Fruit fly (Drosophila melanogaster) whole organism, prepupa: ENCODE data around the gene CG13318.

Experiments
- CG10631 ChIP-seq: fragments of 200-800 bp; sonication (Bioruptor generic); optimal IDR thresholded peaks from 2 replicates; lab custom pipeline; 2016; ENCODE audit warnings: missing biosample characterization, missing genetic modification characterization
- CG10669 ChIP-seq: fragments of 200-800 bp; sonication (Bioruptor generic); optimal IDR thresholded peaks from 3 replicates; lab custom pipeline; 2018; ENCODE audit warnings: missing biosample characterization, mild to moderate bottlenecking, missing genetic modification characterization, moderate library complexity
- CG1621 ChIP-seq: fragments of 200-800 bp; sonication (Bioruptor generic); optimal IDR thresholded peaks from 3 replicates; lab custom pipeline; 2018; ENCODE audit warnings: missing biosample characterization, mild to moderate bottlenecking, missing genetic modification characterization
- CG16779 ChIP-seq: fragments of 200-800 bp; sonication (Bioruptor generic); optimal IDR thresholded peaks from 3 replicates; lab custom pipeline; 2017; ENCODE audit warnings: missing biosample characterization, mild to moderate bottlenecking, missing genetic modification characterization
- CG3032 ChIP-seq: fragments of 200-800 bp; optimal IDR thresholded peaks from 2 replicates; lab custom pipeline; 2019; ENCODE audit warnings: missing biosample characterization, mild to moderate bottlenecking, missing genetic modification characterization, moderate library complexity
- CG31627 ChIP-seq: fragments of 200-800 bp; sonication (Bioruptor generic); optimal IDR thresholded peaks from 3 replicates; lab custom pipeline; 2016; ENCODE audit warnings: missing biosample characterization, missing genetic modification characterization
- CG32006 ChIP-seq: fragments of 200-800 bp; sonication (Bioruptor generic); optimal IDR thresholded peaks from 3 replicates; lab custom pipeline; 2017; ENCODE audit warnings: missing biosample characterization, mild to moderate bottlenecking, missing genetic modification characterization
- CG34406 ChIP-seq: fragments of 200-800 bp; sonication (Bioruptor generic); optimal IDR thresholded peaks from 3 replicates; lab custom pipeline; 2016; ENCODE audit warnings: missing biosample characterization, missing genetic modification characterization
- CG4318 ChIP-seq: fragments of 200-800 bp; sonication (Bioruptor generic); optimal IDR thresholded peaks from 3 replicates; lab custom pipeline; 2017; ENCODE audit warnings: missing biosample characterization, mild to moderate bottlenecking, missing genetic modification characterization
- CG6163 ChIP-seq: fragments of 200-800 bp; sonication (Bioruptor generic); IDR thresholded peaks from 3 replicates; pipeline ENCODE4 v1.3.6; 2022; ENCODE audit warnings: missing biosample characterization, missing genetic modification characterization
- CG6276 ChIP-seq: fragments of 200-800 bp; sonication (Bioruptor generic); optimal IDR thresholded peaks from 2 replicates; lab custom pipeline; 2017; ENCODE audit warnings: missing biosample characterization, mild to moderate bottlenecking, missing genetic modification characterization
- CG6792 ChIP-seq: fragments of 200-800 bp; sonication (Bioruptor generic); optimal IDR thresholded peaks from 3 replicates; lab custom pipeline; 2016; ENCODE audit warnings: missing biosample characterization, missing genetic modification characterization
- CG6808 ChIP-seq: fragments of 200-800 bp; sonication (Bioruptor generic); optimal IDR thresholded peaks from 3 replicates; lab custom pipeline; 2017; ENCODE audit warnings: missing biosample characterization, missing genetic modification characterization, mild to moderate bottlenecking, moderate library complexity, missing genetic modification reagents
- CG6854 ChIP-seq: fragments of 200-800 bp; sonication (Bioruptor generic); optimal IDR thresholded peaks from 2 replicates; lab custom pipeline; 2017; ENCODE audit warnings: missing biosample characterization, mild to moderate bottlenecking, missing genetic modification characterization
- CG7368 ChIP-seq: fragments of 200-800 bp; sonication (Bioruptor generic); optimal IDR thresholded peaks from 3 replicates; lab custom pipeline; 2016; ENCODE audit warnings: missing biosample characterization, missing genetic modification characterization
- CG8119 ChIP-seq: fragments of 200-800 bp; sonication (Bioruptor generic); IDR thresholded peaks from 3 replicates; pipeline ENCODE4 v1.3.6; 2022; ENCODE audit warnings: missing biosample characterization, missing genetic modification characterization
- CG8319 ChIP-seq: fragments of 200-800 bp; sonication (Bioruptor generic); optimal IDR thresholded peaks from 3 replicates; lab custom pipeline; 2016; ENCODE audit warnings: missing biosample characterization, missing genetic modification characterization
- CG8632 ChIP-seq: fragments of 200-800 bp; sonication (Bioruptor generic); optimal IDR thresholded peaks from 3 replicates; lab custom pipeline; 2016; ENCODE audit warnings: missing biosample characterization, missing genetic modification characterization
- CG9139 ChIP-seq: fragments of 200-800 bp; sonication (Bioruptor generic); optimal IDR thresholded peaks from 3 replicates; lab custom pipeline; 2017; ENCODE audit warnings: missing biosample characterization, mild to moderate bottlenecking, missing genetic modification characterization
- Eip78C ChIP-seq: fragments of 200-800 bp; sonication (Bioruptor generic); peaks from one replicate; lab custom pipeline; 2016; ENCODE audit warnings: missing biosample characterization, missing genetic modification characterization
- Eip93F ChIP-seq: fragments of 200-800 bp; sonication (Bioruptor generic); optimal IDR thresholded peaks from 2 replicates; lab custom pipeline; 2016; ENCODE audit warnings: missing biosample characterization, mild to moderate bottlenecking, missing genetic modification characterization
- Ets96B ChIP-seq: fragments of 200-800 bp; optimal IDR thresholded peaks from 2 replicates; lab custom pipeline; 2019; ENCODE audit warnings: missing biosample characterization, mild to moderate bottlenecking, missing genetic modification characterization, moderate library complexity
- Hr38 ChIP-seq: sonication (Bioruptor generic); optimal IDR thresholded peaks from 2 replicates; lab custom pipeline; 2016; ENCODE audit warnings: missing biosample characterization, missing genetic modification characterization
- Hr39 ChIP-seq: fragments of 200-800 bp; sonication (Bioruptor generic); optimal IDR thresholded peaks from 2 replicates; lab custom pipeline; 2016; ENCODE audit warnings: missing biosample characterization, missing genetic modification characterization
- Hr4 ChIP-seq: fragments of 200-800 bp; sonication (Bioruptor generic); optimal IDR thresholded peaks from 3 replicates; lab custom pipeline; 2016; ENCODE audit warnings: missing biosample characterization, missing genetic modification characterization
- Lpt ChIP-seq: fragments of 200-800 bp; sonication (Bioruptor generic); optimal IDR thresholded peaks from 3 replicates; lab custom pipeline; 2016; ENCODE audit warnings: missing biosample characterization, missing genetic modification characterization
- Met ChIP-seq: fragments of 200-800 bp; sonication (Bioruptor generic); optimal IDR thresholded peaks from 3 replicates; lab custom pipeline; 2016; ENCODE audit warnings: missing biosample characterization, missing genetic modification characterization
- Sox102F ChIP-seq: fragments of 200-800 bp; sonication (Bioruptor generic); optimal IDR thresholded peaks from 2 replicates; lab custom pipeline; 2016; ENCODE audit warnings: missing biosample characterization, mild to moderate bottlenecking, missing genetic modification characterization
- Sox14 ChIP-seq: fragments of 200-800 bp; sonication (Bioruptor generic); optimal IDR thresholded peaks from 3 replicates; lab custom pipeline; 2016; ENCODE audit warnings: missing biosample characterization, missing genetic modification characterization
- Sox15 ChIP-seq: fragments of 200-800 bp; sonication (Bioruptor generic); optimal IDR thresholded peaks from 3 replicates; lab custom pipeline; 2016; ENCODE audit warnings: missing biosample characterization, missing genetic modification characterization
- achi ChIP-seq: fragments of 200-800 bp; sonication (Bioruptor generic); optimal IDR thresholded peaks from 3 replicates; lab custom pipeline; 2016; ENCODE audit warnings: missing biosample characterization, missing genetic modification characterization
- acj6 ChIP-seq: fragments of 200-800 bp; sonication (Bioruptor generic); optimal IDR thresholded peaks from 3 replicates; lab custom pipeline; 2016; ENCODE audit warnings: missing biosample characterization, missing genetic modification characterization
- cyc ChIP-seq: fragments of 200-800 bp; sonication (Bioruptor generic); optimal IDR thresholded peaks from 3 replicates; lab custom pipeline; 2016; ENCODE audit warnings: missing biosample characterization, missing genetic modification characterization
- dac ChIP-seq: fragments of 200-800 bp; sonication (Bioruptor generic); optimal IDR thresholded peaks from 2 replicates; lab custom pipeline; 2017; ENCODE audit warnings: missing biosample characterization, mild to moderate bottlenecking, missing genetic modification characterization
- dsx ChIP-seq: fragments of 200-800 bp; optimal IDR thresholded peaks from 3 replicates; lab custom pipeline; 2019; ENCODE audit warnings: missing biosample characterization, mild to moderate bottlenecking, missing genetic modification characterization, moderate library complexity; ENCODE audit not compliant: poor library complexity, severe bottlenecking
- eg ChIP-seq: fragments of 200-800 bp; sonication (Bioruptor generic); IDR thresholded peaks from 3 replicates; pipeline ENCODE4 v1.3.6; 2022; ENCODE audit warnings: missing biosample characterization, missing genetic modification characterization
- fd59A ChIP-seq: fragments of 200-800 bp; sonication (Bioruptor generic); optimal IDR thresholded peaks from 2 replicates; lab custom pipeline; 2017; ENCODE audit warnings: missing biosample characterization, mild to moderate bottlenecking, missing genetic modification characterization, missing genetic modification reagents
- fd85E ChIP-seq: fragments of 200-800 bp; sonication (Bioruptor generic); optimal IDR thresholded peaks from 3 replicates; lab custom pipeline; 2016; ENCODE audit warnings: missing biosample characterization, missing genetic modification characterization
- fkh ChIP-seq: fragments of 200-800 bp; sonication (Bioruptor generic); optimal IDR thresholded peaks from 3 replicates; lab custom pipeline; 2017; ENCODE audit warnings: missing biosample characterization, mild to moderate bottlenecking, missing genetic modification characterization, moderate library complexity
- lz ChIP-seq: fragments of 200-800 bp; sonication (Bioruptor generic); optimal IDR thresholded peaks from 3 replicates; lab custom pipeline; 2016; ENCODE audit warnings: missing biosample characterization, missing genetic modification characterization
- net ChIP-seq: fragments of 200-800 bp; sonication (Bioruptor generic); optimal IDR thresholded peaks from 3 replicates; lab custom pipeline; 2016; ENCODE audit warnings: missing biosample characterization, missing genetic modification characterization
- pdm3 ChIP-seq: fragments of 200-800 bp; sonication (Bioruptor generic); optimal IDR thresholded peaks from 3 replicates; lab custom pipeline; 2016; ENCODE audit warnings: missing biosample characterization, missing genetic modification characterization
- salr ChIP-seq, 2 experiments: fragments of 200-800 bp; sonication (Bioruptor generic); optimal IDR thresholded peaks; 3 replicates each; lab custom pipeline; 2016 to 2018; ENCODE audit warnings: missing biosample characterization in 2 of 2, missing genetic modification characterization in 2 of 2, mild to moderate bottlenecking in 1 of 2
- spab ChIP-seq: fragments of 200-800 bp; sonication (Bioruptor generic); optimal IDR thresholded peaks from 2 replicates; lab custom pipeline; 2017; ENCODE audit warnings: missing biosample characterization, mild to moderate bottlenecking, missing genetic modification characterization, missing genetic modification reagents
- topi ChIP-seq: fragments of 200-800 bp; sonication (Bioruptor generic); optimal IDR thresholded peaks from 3 replicates; lab custom pipeline; 2016; ENCODE audit warnings: missing biosample characterization, missing genetic modification characterization
- vri ChIP-seq: fragments of 200-800 bp; sonication (Bioruptor generic); optimal IDR thresholded peaks from 3 replicates; lab custom pipeline; 2016; ENCODE audit warnings: missing biosample characterization, mild to moderate bottlenecking, missing genetic modification characterization

CG13318 gene

DNA sequence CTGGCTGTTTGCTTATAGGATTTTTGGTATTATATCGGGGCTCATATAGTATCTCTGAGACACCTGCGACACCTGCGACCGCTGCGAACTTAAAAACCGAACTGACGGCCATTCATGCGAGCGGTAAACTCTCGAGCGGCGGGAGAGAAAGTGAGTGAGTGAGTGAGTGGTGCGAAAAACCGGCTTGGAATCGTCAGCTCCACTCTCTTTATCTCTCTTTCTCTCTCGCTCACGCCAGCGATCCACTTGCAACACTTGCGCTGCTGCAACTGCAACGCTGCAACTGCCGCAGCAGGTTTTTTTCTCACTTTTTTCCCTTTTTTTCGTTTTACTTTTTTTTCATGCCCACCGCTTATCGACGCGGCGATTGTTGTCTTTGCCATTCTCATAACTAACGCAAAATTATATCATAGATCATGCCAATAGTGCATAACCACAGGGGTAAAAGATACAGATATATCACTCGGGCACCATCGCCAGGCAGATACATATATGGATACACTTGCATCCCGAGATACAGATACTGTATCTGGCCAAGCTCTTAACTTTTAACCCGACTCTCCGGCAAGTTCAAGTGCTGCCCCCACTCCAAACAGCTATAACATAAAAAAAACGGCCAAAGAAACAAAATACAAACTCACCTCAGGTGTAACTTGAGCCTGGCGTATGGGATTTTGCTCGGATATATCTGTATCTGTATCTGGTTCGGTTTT, 20.1 kb upstream of the CG13318 start (continued):
- no peak for TF ChIP-seq CG4318 (GFP tag; lab: Kevin White, UChicago)
- TF ChIP-seq salr (GFP tag; optimal IDR thresholded peaks at IDR 0.05; lab: Kevin White, UChicago), result no peak
- peak; percentile 9 for TF ChIP-seq dac
- TF ChIP-seq CG6854 (GFP tag; lab: Kevin White, UChicago), result peak; percentile 82
- TF ChIP-seq CG16779 (tag; lab: Kevin White, UChicago), result peak; percentile 63
- TF ChIP-seq CG7368 (GFP tag; lab: Kevin White, UChicago), result no peak
- TF ChIP-seq CG8632 (GFP tag; lab: Kevin White, UChicago), result no peak
- peak; percentile 57 for TF ChIP-seq net (GFP tag; lab: Kevin White, UChicago)
- TF ChIP-seq CG8319 (GFP tag; lab: Kevin White, UChicago), result no peak

DNA sequence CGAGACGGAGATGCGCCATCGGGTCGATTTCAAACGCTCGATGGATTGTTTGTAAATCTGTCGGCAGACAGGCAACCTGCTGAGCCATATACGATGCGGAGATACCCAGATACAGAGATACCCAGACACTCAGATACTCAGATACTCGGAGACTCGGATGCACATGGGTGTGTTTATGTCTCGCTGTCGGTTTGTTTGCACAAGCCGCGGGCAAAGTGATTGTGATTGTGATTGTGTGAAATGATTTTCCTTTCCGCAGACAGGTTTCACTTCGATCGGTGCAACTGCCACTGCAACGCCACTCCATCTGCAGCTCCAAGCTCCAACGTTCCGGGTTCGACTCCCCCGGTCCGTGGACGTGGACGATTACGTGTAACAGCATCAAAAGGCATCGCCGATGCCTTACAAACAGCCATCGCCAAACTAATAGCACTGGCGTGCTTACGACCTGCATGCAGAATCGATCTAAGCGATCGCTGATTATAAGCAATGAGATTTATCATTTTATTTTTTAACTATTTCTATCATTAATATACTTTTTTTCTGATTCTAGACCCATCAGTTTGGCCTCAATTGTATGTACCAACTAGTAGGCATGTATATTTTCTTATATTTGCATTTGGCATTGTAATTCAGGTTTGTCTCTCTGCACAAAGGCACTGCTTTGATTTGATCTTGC, 16.4 kb upstream of the CG13318 start:
- peak; percentile 81 for TF ChIP-seq CG10631 (GFP tag; lab: Kevin White, UChicago)
- TF ChIP-seq fkh (GFP tag; lab: Kevin White, UChicago), result no peak
- TF ChIP-seq Hr4, result peak; percentile 89
- peak; percentile 82 for TF ChIP-seq acj6 (GFP tag; lab: Kevin White, UChicago)
- TF ChIP-seq fd85E (GFP tag; lab: Kevin White, UChicago), result peak; percentile 47
- TF ChIP-seq net (GFP tag; lab: Kevin White, UChicago), result peak; percentile 79
- peak; percentile 25 for TF ChIP-seq CG9139 (GFP tag; lab: Kevin White, UChicago)
- TF ChIP-seq achi (GFP tag; lab: Kevin White, UChicago), result peak; percentile 82
- TF ChIP-seq CG6792 (GFP tag; lab: Kevin White, UChicago), result peak; percentile 74
- peak; percentile 80 for TF ChIP-seq pdm3 (GFP tag; lab: Kevin White, UChicago)
- peak; percentile 36 for TF ChIP-seq CG31627 (GFP tag; lab: Kevin White, UChicago)
- peak; percentile 51 for TF ChIP-seq Sox15 (GFP tag; lab: Kevin White, UChicago)
- TF ChIP-seq fd59A, result peak; percentile 47
- TF ChIP-seq Eip78C (GFP tag; lab: Kevin White, UChicago), result peak; percentile 97
- TF ChIP-seq cyc (GFP tag; lab: Kevin White, UChicago), result peak; percentile 43
- peak; percentile 78 for TF ChIP-seq dac
- TF ChIP-seq Lpt, result peak; percentile 73
- TF ChIP-seq Ets96B (tag; lab: Kevin White, UChicago), result peak; percentile 84
- TF ChIP-seq CG32006 (GFP tag; lab: Kevin White, UChicago), result peak; percentile 87
- peak; percentile 72 for TF ChIP-seq CG3032 (tag; lab: Kevin White, UChicago)
- peak; percentile 69 for TF ChIP-seq CG1621 (tag; lab: Kevin White, UChicago)
- TF ChIP-seq spab (GFP tag; lab: Kevin White, UChicago), result peak; percentile 66
- no peak for TF ChIP-seq Eip93F (GFP tag; lab: Kevin White, UChicago)
- peak; percentile 92 for TF ChIP-seq CG8119 (GFP tag; lab: Robert Waterston, UW)
- peak; percentile 50 for TF ChIP-seq Met
- TF ChIP-seq CG34406 (GFP tag; lab: Kevin White, UChicago), result peak; percentile 70
- no peak for TF ChIP-seq CG6854 (GFP tag; lab: Kevin White, UChicago)
- TF ChIP-seq Sox14 (GFP tag; lab: Kevin White, UChicago), result peak; percentile 73
- TF ChIP-seq salr (GFP tag; optimal IDR thresholded peaks at IDR 0.05; lab: Kevin White, UChicago), result peak; percentile 55 to 61
- no peak for TF ChIP-seq vri (GFP tag; lab: Kevin White, UChicago)
- peak; percentile 65 for TF ChIP-seq CG7368 (GFP tag; lab: Kevin White, UChicago)
- TF ChIP-seq dsx (GFP tag; lab: Kevin White, UChicago), result peak; percentile 77
- peak; percentile 92 for TF ChIP-seq CG6163 (GFP tag; lab: Robert Waterston, UW)
- peak; percentile 43 for TF ChIP-seq CG6808 (GFP tag; lab: Kevin White, UChicago)
- TF ChIP-seq eg, result peak; percentile 97
- peak; percentile 73 for TF ChIP-seq CG16779 (tag; lab: Kevin White, UChicago)
- TF ChIP-seq CG10669 (GFP tag; lab: Kevin White, UChicago), result peak; percentile 78
- TF ChIP-seq CG4318 (GFP tag; lab: Kevin White, UChicago), result peak; percentile 70
- TF ChIP-seq CG6276 (GFP tag; lab: Kevin White, UChicago), result peak; percentile 86
- peak; percentile 52 for TF ChIP-seq Hr39 (GFP tag; lab: Kevin White, UChicago)
- peak; percentile 70 for TF ChIP-seq topi (GFP tag; lab: Kevin White, UChicago)
- TF ChIP-seq Sox102F (GFP tag; lab: Kevin White, UChicago), result peak; percentile 57
- TF ChIP-seq Hr38 (GFP tag; lab: Kevin White, UChicago), result no peak
- peak; percentile 60 for TF ChIP-seq lz (GFP tag; lab: Kevin White, UChicago)
